Fruit fly (Drosophila melanogaster) whole organism, pupa: ENCODE data around the gene Tdg.

Experiments used
- CG10348 ChIP-seq: fragments of 200-800 bp; sonication (Bioruptor generic); IDR thresholded peaks from 2 replicates; pipeline ENCODE4 v1.3.6; 2022; ENCODE audit warnings: missing biosample characterization, missing genetic modification characterization
- CG12605 ChIP-seq: fragments of 200-800 bp; sonication (Bioruptor generic); IDR thresholded peaks from 2 replicates; pipeline ENCODE4 v1.3.6; 2022; ENCODE audit warnings: missing biosample characterization, missing genetic modification characterization
- CG13204 ChIP-seq: fragments of 200-800 bp; sonication (Bioruptor generic); optimal IDR thresholded peaks from 2 replicates; lab custom pipeline; 2018; ENCODE audit warnings: missing biosample characterization, mild to moderate bottlenecking, missing genetic modification characterization, moderate library complexity
- CG14655 ChIP-seq: fragments of 200-800 bp; sonication (Bioruptor generic); optimal IDR thresholded peaks from 3 replicates; lab custom pipeline; 2017; ENCODE audit warnings: mild to moderate bottlenecking, missing biosample characterization, missing genetic modification reagents, missing genetic modification characterization
- CG15710 ChIP-seq: fragments of 200-800 bp; sonication (Bioruptor generic); optimal IDR thresholded peaks from 2 replicates; lab custom pipeline; 2018; ENCODE audit warnings: missing biosample characterization, mild to moderate bottlenecking, missing genetic modification characterization, moderate library complexity
- CG17806 ChIP-seq: fragments of 200-800 bp; sonication (Bioruptor generic); optimal IDR thresholded peaks from 2 replicates; lab custom pipeline; 2018; ENCODE audit warnings: missing biosample characterization, mild to moderate bottlenecking, missing genetic modification characterization, moderate library complexity
- CG32121 ChIP-seq: fragments of 200-800 bp; sonication (Bioruptor generic); IDR thresholded peaks from 2 replicates; pipeline ENCODE4 v1.3.6; 2022; ENCODE audit warnings: missing biosample characterization, missing genetic modification characterization
- CG34367 ChIP-seq: fragments of 200-800 bp; sonication (Bioruptor generic); optimal IDR thresholded peaks from 2 replicates; lab custom pipeline; 2018; ENCODE audit warnings: missing biosample characterization, mild to moderate bottlenecking, missing genetic modification characterization
- CG4496 ChIP-seq: fragments of 200-800 bp; sonication (Bioruptor generic); IDR thresholded peaks from 3 replicates; pipeline ENCODE4 v1.3.6; 2022; ENCODE audit warnings: missing biosample characterization, missing genetic modification characterization
- CG8159 ChIP-seq: fragments of 200-800 bp; sonication (Bioruptor generic); optimal IDR thresholded peaks from 3 replicates; lab custom pipeline; 2018; ENCODE audit warnings: missing biosample characterization, mild to moderate bottlenecking, missing genetic modification characterization, moderate library complexity
- CG8301 ChIP-seq: fragments of 200-800 bp; sonication (Bioruptor generic); optimal IDR thresholded peaks from 2 replicates; lab custom pipeline; 2018; ENCODE audit warnings: missing biosample characterization, mild to moderate bottlenecking, missing genetic modification characterization
- CG9948 ChIP-seq: fragments of 200-800 bp; sonication (Bioruptor generic); optimal IDR thresholded peaks from 2 replicates; lab custom pipeline; 2018; ENCODE audit warnings: missing biosample characterization, mild to moderate bottlenecking, missing genetic modification characterization, moderate library complexity
- D1 ChIP-seq: fragments of 200-800 bp; sonication (Bioruptor generic); optimal IDR thresholded peaks from 2 replicates; lab custom pipeline; 2018; ENCODE audit warnings: missing biosample characterization, mild to moderate bottlenecking, missing genetic modification characterization, moderate library complexity
- EcR ChIP-seq: fragments of 200-800 bp; sonication (Bioruptor generic); optimal IDR thresholded peaks from 3 replicates; lab custom pipeline; 2019; ENCODE audit warnings: missing biosample characterization, missing genetic modification characterization, mild to moderate bottlenecking, moderate library complexity, missing genetic modification reagents
- Ets98B ChIP-seq: fragments of 200-800 bp; sonication (Bioruptor generic); IDR thresholded peaks from 2 replicates; pipeline ENCODE4 v1.3.6; 2022; ENCODE audit warnings: missing biosample characterization, missing genetic modification characterization
- Pif1A ChIP-seq: fragments of 200-800 bp; sonication (Bioruptor generic); optimal IDR thresholded peaks from 3 replicates; lab custom pipeline; 2016; ENCODE audit warnings: missing biosample characterization, missing genetic modification characterization
- Pif1B ChIP-seq: fragments of 200-800 bp; sonication (Bioruptor generic); optimal IDR thresholded peaks from 3 replicates; lab custom pipeline; 2016; ENCODE audit warnings: missing biosample characterization, missing genetic modification characterization
- Snoo ChIP-seq: fragments of 200-800 bp; sonication (Bioruptor generic); optimal IDR thresholded peaks from 3 replicates; lab custom pipeline; 2017; ENCODE audit warnings: missing biosample characterization, mild to moderate bottlenecking, missing genetic modification characterization, inconsistent platforms
- fd96Ca ChIP-seq: fragments of 200-800 bp; sonication (Bioruptor generic); IDR thresholded peaks from 3 replicates; pipeline ENCODE4 v1.3.6; 2022; ENCODE audit warnings: missing biosample characterization, missing genetic modification characterization
- gl ChIP-seq: fragments of 200-800 bp; sonication (Bioruptor generic); optimal IDR thresholded peaks from 2 replicates; lab custom pipeline; 2018; ENCODE audit warnings: missing biosample characterization, mild to moderate bottlenecking, missing genetic modification characterization
- rn ChIP-seq: fragments of 200-800 bp; sonication (Bioruptor generic); IDR thresholded peaks from 2 replicates; pipeline ENCODE4 v1.3.6; 2022; ENCODE audit warnings: missing biosample characterization, missing genetic modification characterization

Gene Tdg

dm6 chr4:570404-571302 is 13.0 kb upstream of the Tdg start:
- no peak for TF ChIP-seq CG8159 (tag; lab: Kevin White, UChicago)
- no peak for TF ChIP-seq CG8301 (tag; lab: Kevin White, UChicago)
- no peak for TF ChIP-seq CG15710 (tag; lab: Kevin White, UChicago)

- no peak for TF ChIP-seq rn (GFP tag; lab: Robert Waterston, UW)
- no peak for TF ChIP-seq CG10348
- TF ChIP-seq CG8301 (tag; lab: Kevin White, UChicago): no peak
- no peak for TF ChIP-seq fd96Ca (GFP tag; lab: Robert Waterston, UW)
- TF ChIP-seq Pif1B: no peak
- TF ChIP-seq CG17806 (tag; lab: Kevin White, UChicago): no peak
- no peak for TF ChIP-seq Snoo
- no peak for TF ChIP-seq CG14655 (GFP tag; lab: Kevin White, UChicago)
- TF ChIP-seq CG9948 (tag; lab: Kevin White, UChicago): no peak
- no peak for TF ChIP-seq CG8159 (tag; lab: Kevin White, UChicago)
- no peak for TF ChIP-seq CG12605 (GFP tag; lab: Robert Waterston, UW)
- TF ChIP-seq, all 21 proteins: peak for 0
Measured at dm6 chr4:567285-567684, 9.6 kb upstream of the Tdg start.

- TF ChIP-seq CG15710 (tag; lab: Kevin White, UChicago): no peak
- peak; percentile 4 for TF ChIP-seq Pif1A
- no peak for TF ChIP-seq CG32121 (GFP tag; lab: Robert Waterston, UW)
- no peak for TF ChIP-seq gl (tag; lab: Kevin White, UChicago)
Measured at dm6 chr4:558456-558855, 802 bp upstream of the Tdg start.

dm6 chr4:557879-558202 is 187 bp upstream of the Tdg start, which contains the start of gene Pur-alpha:
Pur-alpha (plus strand) TSS chr4:558016.
- no peak for TF ChIP-seq Pif1A
- TF ChIP-seq CG34367: no peak
- no peak for TF ChIP-seq CG13204 (GFP tag; lab: Kevin White, UChicago)
- no peak for TF ChIP-seq Snoo
- no peak for TF ChIP-seq CG8301 (tag; lab: Kevin White, UChicago)

- TF ChIP-seq Ets98B: no peak
- TF ChIP-seq D1 (tag; lab: Kevin White, UChicago): peak; percentile 45
- no peak for TF ChIP-seq CG32121 (GFP tag; lab: Robert Waterston, UW)
- TF ChIP-seq, all 21 proteins: peak for 1
Measured at dm6 chr4:554758-555157, 2.9 kb downstream of the Tdg start.

- TF ChIP-seq gl (tag; lab: Kevin White, UChicago): peak; percentile 28
- no peak for TF ChIP-seq CG14655 (GFP tag; lab: Kevin White, UChicago)
- no peak for TF ChIP-seq CG8301 (tag; lab: Kevin White, UChicago)
- TF ChIP-seq EcR: peak; percentile 97
- no peak for TF ChIP-seq fd96Ca (GFP tag; lab: Robert Waterston, UW)
- TF ChIP-seq CG13204 (GFP tag; lab: Kevin White, UChicago): peak; percentile 52
Measured at dm6 chr4:519421-519987, 38.1 kb downstream of the Tdg start.

- TF ChIP-seq CG32121 (GFP tag; lab: Robert Waterston, UW) (no peak), Pif1A (no peak), CG17806 (tag; lab: Kevin White, UChicago) (no peak), fd96Ca (GFP tag; lab: Robert Waterston, UW) (no peak), CG14655 (GFP tag; lab: Kevin White, UChicago) (no peak), Pif1B (no peak), D1 (tag; lab: Kevin White, UChicago) (no peak), CG34367 (no peak)
Measured at dm6 chr4:509853-510252, 47.8 kb downstream of the Tdg start.

dm6 chr4:508405-508955 is 49.2 kb downstream of the Tdg start:
- no peak for TF ChIP-seq CG4496 (GFP tag; lab: Robert Waterston, UW)
- TF ChIP-seq EcR: peak; percentile 21
- TF ChIP-seq CG13204 (GFP tag; lab: Kevin White, UChicago): peak; percentile 21
- TF ChIP-seq CG32121 (GFP tag; lab: Robert Waterston, UW): no peak
- no peak for TF ChIP-seq CG9948 (tag; lab: Kevin White, UChicago)
- peak; percentile 62 for TF ChIP-seq D1 (tag; lab: Kevin White, UChicago)
- TF ChIP-seq fd96Ca (GFP tag; lab: Robert Waterston, UW): no peak
